Fruit fly (Drosophila melanogaster) whole organism, wandering third instar larva: ENCODE results near the gene CG16772.

Experiments
- Abd-B ChIP-seq: fragments of >200 bp; optimal IDR thresholded peaks from 2 replicates; lab custom pipeline; 2017; ENCODE audit warnings: missing biosample characterization, missing genetic modification characterization
- HLH106 ChIP-seq: fragments of 200-800 bp; optimal IDR thresholded peaks from 3 replicates; lab custom pipeline; 2019; ENCODE audit warnings: missing biosample characterization, mild to moderate bottlenecking, missing genetic modification characterization, moderate library complexity
- Hr83 ChIP-seq: fragments of 200-300 bp; sonication (Bioruptor generic); optimal IDR thresholded peaks from 2 replicates; lab custom pipeline; 2016; ENCODE audit warnings: missing biosample characterization, mild to moderate bottlenecking, missing genetic modification characterization, moderate library complexity; ENCODE audit not compliant: poor library complexity, severe bottlenecking
- Myc ChIP-seq: fragments of >200 bp; optimal IDR thresholded peaks from 2 replicates; lab custom pipeline; 2017
- Rel ChIP-seq, 2 experiments: fragments of 200-800 bp; sonication (Bioruptor generic) in 1 of 2; optimal IDR thresholded peaks; 2 replicates in 1 of 2; 3 replicates in 1 of 2; lab custom pipeline; 2016 to 2019; ENCODE audit warnings: mild to moderate bottlenecking in 2 of 2, missing biosample characterization in 2 of 2, missing genetic modification characterization in 2 of 2, moderate library complexity in 1 of 2
- Vsx2 ChIP-seq: fragments of 200-300, 225-300 bp; sonication (Bioruptor generic); optimal IDR thresholded peaks from 2 replicates; lab custom pipeline; 2018; ENCODE audit warnings: missing biosample characterization, missing genetic modification characterization; ENCODE audit not compliant: partially characterized antibody
- br ChIP-seq: fragments of 200-800 bp; sonication (Bioruptor generic); optimal IDR thresholded peaks from 2 replicates; lab custom pipeline; 2016; ENCODE audit warnings: missing biosample characterization, missing genetic modification characterization
- ey ChIP-seq: fragments of 200-800 bp; sonication (Bioruptor generic); optimal IDR thresholded peaks from 2 replicates; lab custom pipeline; 2016; ENCODE audit warnings: missing biosample characterization, missing genetic modification characterization
- foxo ChIP-seq, 2 experiments: fragments of 200-800 bp; sonication (Bioruptor generic); optimal IDR thresholded peaks; 2 replicates in 1 of 2; 3 replicates in 1 of 2; lab custom pipeline; 2016 to 2017; ENCODE audit warnings: missing biosample characterization in 2 of 2, missing genetic modification characterization in 2 of 2
- h ChIP-seq: fragments of 200-800 bp; sonication (Bioruptor generic); optimal IDR thresholded peaks from 3 replicates; lab custom pipeline; 2016; ENCODE audit warnings: missing biosample characterization, mild to moderate bottlenecking, missing genetic modification characterization
- lola ChIP-seq: fragments of >200 bp; optimal IDR thresholded peaks from 2 replicates; lab custom pipeline; 2017; ENCODE audit warnings: missing biosample characterization, missing genetic modification characterization
- psq ChIP-seq: fragments of 200-800 bp; sonication (Bioruptor generic); optimal IDR thresholded peaks from 3 replicates; lab custom pipeline; 2017; ENCODE audit warnings: missing biosample characterization, mild to moderate bottlenecking, missing genetic modification characterization, moderate library complexity
- tai ChIP-seq: sonication (Bioruptor generic); optimal IDR thresholded peaks from 2 replicates; lab custom pipeline; 2016; ENCODE audit warnings: missing biosample characterization, missing genetic modification characterization

DNA sequence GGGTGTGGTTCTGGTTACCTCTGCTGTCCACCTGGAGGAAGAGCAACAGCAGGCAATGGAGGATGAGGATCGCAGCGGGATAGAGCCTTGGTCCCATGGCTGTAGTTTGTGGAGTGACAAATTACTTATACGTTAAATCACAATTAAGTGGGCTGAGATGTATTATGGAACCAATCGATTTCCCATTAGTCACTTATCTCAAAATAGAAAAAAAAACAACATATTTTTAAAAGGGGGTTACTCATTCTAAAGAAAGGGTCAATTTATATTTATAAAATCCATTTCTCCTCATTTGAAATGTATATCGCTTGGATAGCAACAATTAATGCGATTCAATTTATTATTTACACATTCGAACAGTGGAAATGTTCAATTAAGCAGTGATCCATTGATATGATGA, 1.5 kb upstream of the CG16772 start, which contains the start of gene CG34051:
- TF ChIP-seq br: no peak
- no peak for TF ChIP-seq Abd-B (GFP tag; lab: Kevin White, UChicago)
- no peak for TF ChIP-seq Vsx2
- no peak for TF ChIP-seq Hr83 (GFP tag; lab: Kevin White, UChicago)
- no peak for TF ChIP-seq Myc (lab: Kevin White, UChicago)
- no peak for TF ChIP-seq foxo (GFP tag; optimal IDR thresholded peaks at IDR 0.05; lab: Kevin White, UChicago)
- no peak for TF ChIP-seq Rel (GFP tag; optimal IDR thresholded peaks at IDR 0.05; lab: Kevin White, UChicago)
- TF ChIP-seq Rel (tag; optimal IDR thresholded peaks at IDR 0.05; lab: Kevin White, UChicago): no peak
- TF ChIP-seq lola (GFP tag; lab: Kevin White, UChicago): no peak
- no peak for TF ChIP-seq h (GFP tag; lab: Kevin White, UChicago)
- no peak for TF ChIP-seq tai (GFP tag; lab: Kevin White, UChicago)
- TF ChIP-seq ey (GFP tag; lab: Kevin White, UChicago): no peak
- no peak for TF ChIP-seq HLH106 (tag; lab: Kevin White, UChicago)
- no peak for TF ChIP-seq psq
